Fruit fly (Drosophila melanogaster) whole organism, embryonic: ENCODE data around the gene sbr.
A peak's percentile ranks its signal among the peaks of the same experiment; 100 is the strongest.

ENCODE experiments used
- Atf-2 ChIP-seq: fragments of 200-800 bp; sonication (Bioruptor generic); optimal IDR thresholded peaks from 2 replicates; lab custom pipeline; 2016; ENCODE audit warnings: missing biosample characterization, missing genetic modification characterization
- B-H1 ChIP-seq: fragments of 200-800 bp; sonication (Bioruptor generic); IDR thresholded peaks from 3 replicates; pipeline ENCODE4 v1.3.6; 2022; ENCODE audit warnings: missing biosample characterization, missing genetic modification characterization
- CG10209 ChIP-seq: fragments of 200-800 bp; sonication (Bioruptor generic); optimal IDR thresholded peaks from 3 replicates; lab custom pipeline; 2017; ENCODE audit warnings: missing biosample characterization, mild to moderate bottlenecking, missing genetic modification characterization, missing genetic modification reagents
- CG1024 ChIP-seq: fragments of 200-800 bp; sonication (Bioruptor generic); IDR thresholded peaks from 2 replicates; pipeline ENCODE4 v1.3.6; 2022; ENCODE audit warnings: missing biosample characterization, missing genetic modification characterization
- CG10462 ChIP-seq: fragments of 200-800 bp; sonication (Bioruptor generic); optimal IDR thresholded peaks from 2 replicates; lab custom pipeline; 2016; ENCODE audit warnings: missing biosample characterization, missing genetic modification characterization
- CG11247 ChIP-seq: fragments of 200-800 bp; sonication (Bioruptor generic); IDR thresholded peaks from 2 replicates; pipeline ENCODE4 v1.3.6; 2022; ENCODE audit warnings: missing biosample characterization, missing genetic modification characterization
- CG11695 ChIP-seq: fragments of 200-800 bp; sonication (Bioruptor generic); IDR thresholded peaks from 3 replicates; pipeline ENCODE4 v1.3.6; 2022; ENCODE audit warnings: missing biosample characterization, missing genetic modification characterization
- CG12219 ChIP-seq: fragments of 200-800 bp; sonication (Bioruptor generic); optimal IDR thresholded peaks from 3 replicates; lab custom pipeline; 2018; ENCODE audit warnings: missing biosample characterization, mild to moderate bottlenecking, missing genetic modification characterization
- CG12299 ChIP-seq: fragments of 200-800 bp; sonication (Bioruptor generic); optimal IDR thresholded peaks from 2 replicates; lab custom pipeline; 2018; ENCODE audit warnings: missing biosample characterization, mild to moderate bottlenecking, missing genetic modification characterization
- CG14014 ChIP-seq: fragments of 200-800 bp; sonication (Bioruptor generic); IDR thresholded peaks from 2 replicates; pipeline ENCODE4 v1.3.6; 2022; ENCODE audit warnings: missing biosample characterization, missing genetic modification characterization
- CG14667 ChIP-seq: fragments of 200-800 bp; sonication (Bioruptor generic); IDR thresholded peaks from 2 replicates; pipeline ENCODE4 v1.3.6; 2022; ENCODE audit warnings: missing biosample characterization, missing genetic modification characterization
- CG17359 ChIP-seq: fragments of 200-800 bp; sonication (Bioruptor generic); optimal IDR thresholded peaks from 3 replicates; lab custom pipeline; 2018; ENCODE audit warnings: missing biosample characterization, mild to moderate bottlenecking, missing genetic modification characterization, moderate library complexity
- CG18764 ChIP-seq: fragments of 200-800 bp; sonication (Bioruptor generic); optimal IDR thresholded peaks from 3 replicates; lab custom pipeline; 2016; ENCODE audit warnings: missing biosample characterization, missing genetic modification characterization
- CG2120 ChIP-seq: fragments of 200-800 bp; sonication (Bioruptor generic); optimal IDR thresholded peaks from 3 replicates; lab custom pipeline; 2016; ENCODE audit warnings: missing biosample characterization, missing genetic modification characterization
- CG2129 ChIP-seq: fragments of 200-800 bp; sonication (Bioruptor generic); IDR thresholded peaks from 2 replicates; pipeline ENCODE4 v1.3.6; 2022; ENCODE audit warnings: missing biosample characterization, missing genetic modification characterization; ENCODE audit not compliant: partially characterized antibody
- CG31388 ChIP-seq: fragments of 200-800 bp; sonication (Bioruptor generic); optimal IDR thresholded peaks from 2 replicates; lab custom pipeline; 2016; ENCODE audit warnings: missing biosample characterization, missing genetic modification characterization
- CG31441 ChIP-seq: fragments of 200-800 bp; sonication (Bioruptor generic); IDR thresholded peaks from 2 replicates; pipeline ENCODE4 v1.3.6; 2022; ENCODE audit warnings: missing biosample characterization, missing genetic modification characterization
- CG3838 ChIP-seq: fragments of 200-800 bp; sonication (Bioruptor generic); optimal IDR thresholded peaks from 3 replicates; lab custom pipeline; 2016; ENCODE audit warnings: missing biosample characterization, missing genetic modification characterization
- CG3995 ChIP-seq: fragments of 200-800 bp; sonication (Bioruptor generic); optimal IDR thresholded peaks from 3 replicates; lab custom pipeline; 2016; ENCODE audit warnings: missing biosample characterization, missing genetic modification characterization
- CG4328 ChIP-seq: fragments of 200-800 bp; sonication (Bioruptor generic); optimal IDR thresholded peaks from 3 replicates; lab custom pipeline; 2017; ENCODE audit warnings: missing biosample characterization, missing genetic modification reagents, missing genetic modification characterization
- CG6791 ChIP-seq: fragments of 200-800 bp; sonication (Bioruptor generic); IDR thresholded peaks from 3 replicates; pipeline ENCODE4 v1.3.6; 2022; ENCODE audit warnings: missing biosample characterization, missing genetic modification characterization; ENCODE audit not compliant: partially characterized antibody
- CG8388 ChIP-seq: fragments of 200-800 bp; sonication (Bioruptor generic); optimal IDR thresholded peaks from 2 replicates; lab custom pipeline; 2019; ENCODE audit warnings: missing biosample characterization, mild to moderate bottlenecking, missing genetic modification characterization, moderate library complexity
- CG9876 ChIP-seq: fragments of 200-800 bp; sonication (Bioruptor generic); optimal IDR thresholded peaks from 2 replicates; lab custom pipeline; 2016; ENCODE audit warnings: missing biosample characterization, missing genetic modification characterization
- CG9932 ChIP-seq: fragments of 200-800 bp; sonication (Bioruptor generic); IDR thresholded peaks from 2 replicates; pipeline ENCODE4 v1.3.6; 2022; ENCODE audit warnings: missing biosample characterization, missing genetic modification characterization
- Dp ChIP-seq: fragments of 200-800 bp; sonication (Bioruptor generic); optimal IDR thresholded peaks from 2 replicates; lab custom pipeline; 2018; ENCODE audit warnings: missing biosample characterization, mild to moderate bottlenecking, missing genetic modification characterization, moderate library complexity
- H2.0 ChIP-seq: fragments of 200-800 bp; sonication (Bioruptor generic); IDR thresholded peaks from 2 replicates; pipeline ENCODE4 v1.3.6; 2022; ENCODE audit warnings: missing biosample characterization, missing genetic modification characterization
- Hmx ChIP-seq: fragments of 200-800 bp; sonication (Bioruptor generic); optimal IDR thresholded peaks from 2 replicates; lab custom pipeline; 2016; ENCODE audit warnings: missing biosample characterization, missing genetic modification characterization
- Nf-YA ChIP-seq: fragments of 200-800 bp; sonication (Bioruptor generic); IDR thresholded peaks from 2 replicates; pipeline ENCODE4 v1.3.6; 2022; ENCODE audit warnings: missing biosample characterization, missing genetic modification characterization
- Side ChIP-seq: fragments of 200-800 bp; sonication (Bioruptor generic); optimal IDR thresholded peaks from 2 replicates; lab custom pipeline; 2016; ENCODE audit warnings: missing biosample characterization, missing genetic modification characterization
- Sox100B ChIP-seq: fragments of 200-800 bp; sonication (Bioruptor generic); optimal IDR thresholded peaks from 3 replicates; lab custom pipeline; 2018; ENCODE audit warnings: missing biosample characterization, mild to moderate bottlenecking, missing genetic modification characterization
- Sry-δ ChIP-seq: fragments of 200-800 bp; sonication (Bioruptor generic); optimal IDR thresholded peaks from 2 replicates; lab custom pipeline; 2016; ENCODE audit warnings: missing biosample characterization, missing genetic modification characterization
- br ChIP-seq: fragments of >200 bp; optimal IDR thresholded peaks from 2 replicates; lab custom pipeline; 2017
- cad ChIP-seq: fragments of >200 bp; optimal IDR thresholded peaks from 2 replicates; lab custom pipeline; 2017; ENCODE audit warnings: missing biosample characterization, missing genetic modification characterization
- chif ChIP-seq, 2 experiments: fragments of 200-800 bp; sonication (Bioruptor generic); optimal IDR thresholded peaks; 3 replicates each; lab custom pipeline; 2016; ENCODE audit warnings: missing biosample characterization in 2 of 2, missing genetic modification characterization in 2 of 2
- chm ChIP-seq: fragments of 200-800 bp; sonication (Bioruptor generic); IDR thresholded peaks from 2 replicates; pipeline ENCODE4 v1.3.6; 2022; ENCODE audit warnings: missing biosample characterization, missing genetic modification characterization
- dati ChIP-seq: fragments of 200-800 bp; sonication (Bioruptor generic); IDR thresholded peaks from 2 replicates; pipeline ENCODE4 v1.3.6; 2022; ENCODE audit warnings: missing biosample characterization, missing genetic modification characterization
- dmrt11E ChIP-seq: fragments of 200-800 bp; sonication (Bioruptor generic); optimal IDR thresholded peaks from 3 replicates; lab custom pipeline; 2018; ENCODE audit warnings: missing biosample characterization, mild to moderate bottlenecking, missing genetic modification characterization, moderate library complexity
- dpn ChIP-seq, 2 experiments: fragments of 200-800 bp; sonication (Bioruptor generic); optimal IDR thresholded peaks; 3 replicates each; lab custom pipeline; 2016; ENCODE audit warnings: missing biosample characterization in 2 of 2, missing genetic modification characterization in 2 of 2
- dysf ChIP-seq: fragments of 200-800 bp; sonication (Bioruptor generic); IDR thresholded peaks from 3 replicates; pipeline ENCODE4 v1.3.6; 2022; ENCODE audit warnings: missing biosample characterization, missing genetic modification characterization
- eve ChIP-seq, 2 experiments: fragments of >200 bp; optimal IDR thresholded peaks; 2 replicates each; lab custom pipeline; 2017; ENCODE audit warnings: missing biosample characterization in 2 of 2, missing genetic modification characterization in 2 of 2
- fd3F ChIP-seq: fragments of 200-800 bp; sonication (Bioruptor generic); optimal IDR thresholded peaks from 2 replicates; lab custom pipeline; 2018; ENCODE audit warnings: missing biosample characterization, mild to moderate bottlenecking, missing genetic modification characterization, moderate library complexity
- gsb-n ChIP-seq: fragments of 200-800 bp; sonication (Bioruptor generic); optimal IDR thresholded peaks from 3 replicates; lab custom pipeline; 2018; ENCODE audit warnings: missing biosample characterization, mild to moderate bottlenecking, missing genetic modification characterization
- hb ChIP-seq: fragments of 200-800 bp; sonication (Bioruptor generic); IDR thresholded peaks from 3 replicates; pipeline ENCODE4 v1.3.6; 2022; ENCODE audit warnings: missing biosample characterization, missing genetic modification characterization; ENCODE audit not compliant: partially characterized antibody
- her ChIP-seq: fragments of 200-800 bp; sonication (Bioruptor generic); optimal IDR thresholded peaks from 2 replicates; lab custom pipeline; 2016; ENCODE audit warnings: missing biosample characterization, missing genetic modification characterization
- ind ChIP-seq: fragments of 200-800 bp; sonication (Bioruptor generic); optimal IDR thresholded peaks from 3 replicates; lab custom pipeline; 2016; ENCODE audit warnings: missing biosample characterization, missing genetic modification characterization
- lola ChIP-seq, 3 experiments: fragments of >200 bp in 2 of 3; fragments of 200-800 bp in 1 of 3; sonication (Bioruptor generic) in 1 of 3; optimal IDR thresholded peaks; 2 replicates each; lab custom pipeline; 2017 to 2019; ENCODE audit warnings: missing biosample characterization in 3 of 3, missing genetic modification characterization in 3 of 3, mild to moderate bottlenecking in 1 of 3, moderate library complexity in 1 of 3
- maf-S ChIP-seq: fragments of 200-800 bp; sonication (Bioruptor generic); optimal IDR thresholded peaks from 2 replicates; lab custom pipeline; 2016; ENCODE audit warnings: missing biosample characterization, missing genetic modification characterization
- pfk ChIP-seq: fragments of 200-800 bp; sonication (Bioruptor generic); optimal IDR thresholded peaks from 2 replicates; lab custom pipeline; 2018; ENCODE audit warnings: missing biosample characterization, mild to moderate bottlenecking, missing genetic modification characterization, moderate library complexity
- sc ChIP-seq, 3 experiments: fragments of >200 bp in 2 of 3; fragments of 200-800 bp in 1 of 3; sonication (Bioruptor generic) in 1 of 3; optimal IDR thresholded peaks; 2 replicates in 2 of 3; 3 replicates in 1 of 3; lab custom pipeline; 2017; ENCODE audit warnings: mild to moderate bottlenecking in 1 of 3, missing biosample characterization in 1 of 3, missing genetic modification characterization in 1 of 3, missing genetic modification reagents in 1 of 3
- zen ChIP-seq: fragments of 200-800 bp; sonication (Bioruptor generic); optimal IDR thresholded peaks from 3 replicates; lab custom pipeline; 2018; ENCODE audit warnings: missing biosample characterization, mild to moderate bottlenecking, missing genetic modification characterization, moderate library complexity

sbr gene

DNA sequence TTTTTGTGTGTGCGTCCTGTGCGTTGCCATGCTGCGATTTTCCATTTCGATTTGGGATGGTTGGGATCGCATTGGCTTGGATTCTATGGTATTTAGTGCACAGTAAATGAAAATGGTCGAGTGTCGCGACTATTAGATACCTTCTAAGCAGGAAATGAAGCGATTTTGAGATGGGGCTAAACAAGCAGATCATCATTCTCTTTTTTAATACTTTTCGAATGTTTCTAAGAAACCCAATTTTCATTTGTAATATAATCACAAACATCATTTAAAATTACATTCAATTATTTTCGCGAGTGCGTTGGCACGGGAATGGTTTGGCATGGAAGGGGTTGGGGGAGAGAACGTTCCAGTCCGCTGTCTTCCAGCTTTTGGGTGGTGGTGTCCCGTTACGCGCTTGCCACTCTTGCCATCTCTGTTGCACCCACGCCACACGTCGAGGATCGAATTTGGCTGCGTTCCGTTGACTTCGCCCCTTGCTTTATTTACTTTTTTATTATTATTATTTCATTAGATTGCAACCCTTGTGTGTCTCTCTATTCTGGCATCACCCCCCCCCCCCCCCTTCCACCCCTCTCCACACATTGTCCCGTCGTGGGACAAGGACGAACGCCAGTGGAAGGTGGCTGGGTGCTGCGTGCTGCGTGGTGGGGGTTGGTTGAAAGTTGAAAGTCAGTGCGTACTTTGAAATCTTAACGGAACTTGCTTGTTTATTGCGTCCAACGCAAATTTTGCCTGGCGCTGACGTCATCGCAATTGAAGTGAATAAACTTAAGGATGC is 21.4 kb downstream of the sbr start (continued):
- TF ChIP-seq pfk (GFP tag; lab: Kevin White, UChicago), result no peak
- TF ChIP-seq CG18764 (GFP tag; lab: Kevin White, UChicago), result peak; percentile 12
- no peak for TF ChIP-seq CG11247 (GFP tag; lab: Robert Waterston, UW)
- peak; percentile 76 for TF ChIP-seq gsb-n
- peak in 1 of 3 experiments; percentile 69 for TF ChIP-seq lola (GFP tag; optimal IDR thresholded peaks at IDR 0.05; lab: Kevin White, UChicago)
- peak in 1 of 2 experiments; percentile 34 for TF ChIP-seq dpn (GFP tag; optimal IDR thresholded peaks at IDR 0.05; lab: Kevin White, UChicago)
- TF ChIP-seq zen, result no peak
- peak; percentile 71 for TF ChIP-seq dmrt11E (tag; lab: Kevin White, UChicago)
- TF ChIP-seq CG10462, result no peak
- no peak for TF ChIP-seq CG1024
- TF ChIP-seq CG12299 (tag; lab: Kevin White, UChicago), result no peak
- no peak for TF ChIP-seq Nf-YA (GFP tag; lab: Robert Waterston, UW)
- TF ChIP-seq CG9876 (GFP tag; lab: Kevin White, UChicago), result no peak
- TF ChIP-seq Sox100B, result peak; percentile 5
- TF ChIP-seq CG2129, result no peak
- TF ChIP-seq CG6791 (GFP tag; lab: Robert Waterston, UW), result no peak
- TF ChIP-seq dati (GFP tag; lab: Robert Waterston, UW), result no peak
- peak in 1 of 2 experiments; percentile 62 for TF ChIP-seq chif (GFP tag; optimal IDR thresholded peaks at IDR 0.05; lab: Kevin White, UChicago)
- no peak for TF ChIP-seq Sry-δ (GFP tag; lab: Kevin White, UChicago)
- TF ChIP-seq CG3838 (GFP tag; lab: Kevin White, UChicago), result no peak
- no peak for TF ChIP-seq H2.0 (GFP tag; lab: Robert Waterston, UW)
- no peak for TF ChIP-seq cad
- TF ChIP-seq CG9932 (GFP tag; lab: Robert Waterston, UW), result no peak
- no peak for TF ChIP-seq maf-S (GFP tag; lab: Kevin White, UChicago)
- peak; percentile 64 for TF ChIP-seq CG31441
- no peak for TF ChIP-seq eve (GFP tag; optimal IDR thresholded peaks at IDR 0.05; lab: Kevin White, UChicago)
- TF ChIP-seq CG8388 (GFP tag; lab: Kevin White, UChicago), result peak; percentile 54
- TF ChIP-seq ind (GFP tag; lab: Kevin White, UChicago), result peak; percentile 21
- peak; percentile 27 for TF ChIP-seq Atf-2 (GFP tag; lab: Kevin White, UChicago)
- TF ChIP-seq fd3F (GFP tag; lab: Kevin White, UChicago), result no peak
- no peak for TF ChIP-seq her
- no peak for TF ChIP-seq dysf
- TF ChIP-seq hb (GFP tag; lab: Robert Waterston, UW), result no peak
- TF ChIP-seq CG10209, result peak; percentile 47
- no peak for TF ChIP-seq CG11695
- peak; percentile 36 for TF ChIP-seq CG17359 (tag; lab: Kevin White, UChicago)
- no peak for TF ChIP-seq CG4328 (GFP tag; lab: Kevin White, UChicago)
- peak; percentile 7 for TF ChIP-seq CG2120 (GFP tag; lab: Kevin White, UChicago)
- no peak for TF ChIP-seq Hmx (GFP tag; lab: Kevin White, UChicago)
- no peak for TF ChIP-seq B-H1
- peak; percentile 40 for TF ChIP-seq CG12219 (GFP tag; lab: Kevin White, UChicago)
- TF ChIP-seq CG3995 (GFP tag; lab: Kevin White, UChicago), result no peak
- peak; percentile 48; the same call in 1 of the 2 replicates for TF ChIP-seq chm (GFP tag; lab: Robert Waterston, UW)
- TF ChIP-seq br (lab: Kevin White, UChicago), result no peak
- TF ChIP-seq Dp, result no peak
- peak; percentile 21 for TF ChIP-seq Side (GFP tag; lab: Kevin White, UChicago)
- TF ChIP-seq sc (optimal IDR thresholded peaks at IDR 0.05; lab: Kevin White, UChicago), result no peak
- TF ChIP-seq sc (GFP tag; optimal IDR thresholded peaks at IDR 0.05; lab: Kevin White, UChicago), result peak; percentile 2
- TF ChIP-seq CG31388, result no peak
- TF ChIP-seq CG14667 (GFP tag; lab: Robert Waterston, UW), result no peak
- no peak for TF ChIP-seq CG14014 (GFP tag; lab: Robert Waterston, UW)
